Fruit fly (Drosophila melanogaster) whole organism, embryonic: ENCODE measurements around the gene CG46311.

Source experiments
- CG10431 ChIP-seq: fragments of 200-800 bp; sonication (Bioruptor generic); optimal IDR thresholded peaks from 3 replicates; lab custom pipeline; 2018; ENCODE audit warnings: missing biosample characterization, mild to moderate bottlenecking, missing genetic modification characterization
- CG10543 ChIP-seq: fragments of 200-800 bp; sonication (Bioruptor generic); optimal IDR thresholded peaks from 3 replicates; lab custom pipeline; 2017; ENCODE audit warnings: missing biosample characterization, mild to moderate bottlenecking, missing genetic modification characterization, moderate library complexity
- CG12769 ChIP-seq: fragments of 200-800 bp; sonication (Bioruptor generic); optimal IDR thresholded peaks from 2 replicates; lab custom pipeline; 2019; ENCODE audit warnings: missing biosample characterization, mild to moderate bottlenecking, missing genetic modification characterization, moderate library complexity
- CG13296 ChIP-seq: fragments of 200-800 bp; sonication (Bioruptor generic); optimal IDR thresholded peaks from 3 replicates; lab custom pipeline; 2018; ENCODE audit warnings: missing biosample characterization, mild to moderate bottlenecking, missing genetic modification characterization
- CG13424 ChIP-seq: fragments of 200-800 bp; sonication (Bioruptor generic); optimal IDR thresholded peaks from 2 replicates; lab custom pipeline; 2019; ENCODE audit warnings: missing biosample characterization, mild to moderate bottlenecking, missing genetic modification characterization, moderate library complexity
- CG15514 ChIP-seq: fragments of 200-800 bp; sonication (Bioruptor generic); optimal IDR thresholded peaks from 3 replicates; lab custom pipeline; 2017; ENCODE audit warnings: missing biosample characterization, missing genetic modification characterization, mild to moderate bottlenecking, moderate library complexity, missing genetic modification reagents
- CG17829 ChIP-seq: fragments of 200-800 bp; optimal IDR thresholded peaks from 2 replicates; lab custom pipeline; 2019; ENCODE audit warnings: missing biosample characterization, mild to moderate bottlenecking, missing genetic modification characterization, moderate library complexity
- CG18599 ChIP-seq: fragments of 200-800 bp; sonication (Bioruptor generic); optimal IDR thresholded peaks from 3 replicates; lab custom pipeline; 2017; ENCODE audit warnings: missing biosample characterization, missing genetic modification characterization, mild to moderate bottlenecking, moderate library complexity, missing genetic modification reagents
- CG2120 ChIP-seq: fragments of 200-800 bp; sonication (Bioruptor generic); optimal IDR thresholded peaks from 3 replicates; lab custom pipeline; 2016; ENCODE audit warnings: missing biosample characterization, missing genetic modification characterization
- CG2129 ChIP-seq: fragments of 200-800 bp; sonication (Bioruptor generic); IDR thresholded peaks from 2 replicates; pipeline ENCODE4 v1.3.6; 2022; ENCODE audit warnings: missing biosample characterization, missing genetic modification characterization; ENCODE audit not compliant: partially characterized antibody
- CG3281 ChIP-seq: fragments of 200-800 bp; sonication (Bioruptor generic); optimal IDR thresholded peaks from 3 replicates; lab custom pipeline; 2017; ENCODE audit warnings: missing biosample characterization, mild to moderate bottlenecking, missing genetic modification characterization
- CG5180 ChIP-seq: fragments of 200-800 bp; sonication (Bioruptor generic); optimal IDR thresholded peaks from 3 replicates; lab custom pipeline; 2017; ENCODE audit warnings: missing biosample characterization, missing genetic modification characterization, mild to moderate bottlenecking, moderate library complexity, missing genetic modification reagents
- CG5953 ChIP-seq: fragments of 200-800 bp; sonication (Bioruptor generic); IDR thresholded peaks from 2 replicates; pipeline ENCODE4 v1.3.6; 2022; ENCODE audit warnings: missing biosample characterization, missing genetic modification characterization
- CG6254 ChIP-seq: fragments of 200-800 bp; sonication (Bioruptor generic); optimal IDR thresholded peaks from 3 replicates; lab custom pipeline; 2017; ENCODE audit warnings: mild to moderate bottlenecking, missing biosample characterization, missing genetic modification reagents, missing genetic modification characterization
- CG6683 ChIP-seq: fragments of 200-800 bp; sonication (Bioruptor generic); optimal IDR thresholded peaks from 2 replicates; lab custom pipeline; 2017; ENCODE audit warnings: missing biosample characterization, mild to moderate bottlenecking, missing genetic modification characterization, missing genetic modification reagents
- CG6689 ChIP-seq: fragments of 200-800 bp; sonication (Bioruptor generic); IDR thresholded peaks from 2 replicates; pipeline ENCODE4 v1.3.6; 2022; ENCODE audit warnings: missing biosample characterization, missing genetic modification characterization
- CG7963 ChIP-seq: fragments of 200-800 bp; sonication (Bioruptor generic); IDR thresholded peaks from 3 replicates; pipeline ENCODE4 v1.3.6; 2022; ENCODE audit warnings: missing biosample characterization, missing genetic modification characterization; ENCODE audit not compliant: partially characterized antibody
- CG9609 ChIP-seq: fragments of 200-800 bp; sonication (Bioruptor generic); optimal IDR thresholded peaks from 3 replicates; lab custom pipeline; 2016; ENCODE audit warnings: missing biosample characterization, missing genetic modification characterization
- CkIIα-i1 ChIP-seq: fragments of 200-800 bp; sonication (Bioruptor generic); IDR thresholded peaks from 2 replicates; pipeline ENCODE4 v1.3.6; 2022; ENCODE audit warnings: missing biosample characterization, missing genetic modification characterization
- E2f1 ChIP-seq: fragments of 200-800 bp; sonication (Bioruptor generic); IDR thresholded peaks from 2 replicates; pipeline ENCODE4 v1.3.6; 2022; ENCODE audit warnings: missing biosample characterization, missing genetic modification characterization
- H15 ChIP-seq: fragments of 200-800 bp; sonication (Bioruptor generic); IDR thresholded peaks from 3 replicates; pipeline ENCODE4 v1.3.6; 2022; ENCODE audit warnings: missing biosample characterization, missing genetic modification characterization
- Hey ChIP-seq: fragments of 200-800 bp; sonication (Bioruptor generic); optimal IDR thresholded peaks from 3 replicates; lab custom pipeline; 2018; ENCODE audit warnings: missing biosample characterization, mild to moderate bottlenecking, missing genetic modification characterization
- Mad ChIP-seq: fragments of 200-800 bp; sonication (Bioruptor generic); optimal IDR thresholded peaks from 2 replicates; lab custom pipeline; 2016; ENCODE audit warnings: missing biosample characterization, missing genetic modification characterization
- NC2β ChIP-seq: fragments of 200-800 bp; sonication (Bioruptor generic); optimal IDR thresholded peaks from 2 replicates; lab custom pipeline; 2016; ENCODE audit warnings: missing biosample characterization, missing genetic modification characterization
- NFAT ChIP-seq: fragments of 200-800 bp; sonication (Bioruptor generic); IDR thresholded peaks from 2 replicates; pipeline ENCODE4 v1.3.6; 2022; ENCODE audit warnings: missing biosample characterization, missing genetic modification characterization
- PHDP ChIP-seq: fragments of 200-800 bp; sonication (Bioruptor generic); optimal IDR thresholded peaks from 3 replicates; lab custom pipeline; 2018; ENCODE audit warnings: missing biosample characterization, mild to moderate bottlenecking, missing genetic modification characterization, moderate library complexity
- Ptx1 ChIP-seq: fragments of 200-800 bp; sonication (Bioruptor generic); IDR thresholded peaks from 2 replicates; pipeline ENCODE4 v1.3.6; 2022; ENCODE audit warnings: missing biosample characterization, missing genetic modification characterization
- Scr ChIP-seq: fragments of 200-800 bp; sonication (Bioruptor generic); IDR thresholded peaks from 2 replicates; pipeline ENCODE4 v1.3.6; 2022; ENCODE audit warnings: missing biosample characterization, missing genetic modification characterization; ENCODE audit not compliant: partially characterized antibody
- Sox100B ChIP-seq: fragments of 200-800 bp; sonication (Bioruptor generic); optimal IDR thresholded peaks from 3 replicates; lab custom pipeline; 2018; ENCODE audit warnings: missing biosample characterization, mild to moderate bottlenecking, missing genetic modification characterization
- Sox102F ChIP-seq: fragments of 200-800 bp; sonication (Bioruptor generic); optimal IDR thresholded peaks from 2 replicates; lab custom pipeline; 2018; ENCODE audit warnings: missing biosample characterization, mild to moderate bottlenecking, missing genetic modification characterization, moderate library complexity
- Spps ChIP-seq: fragments of 200-800 bp; sonication (Bioruptor generic); optimal IDR thresholded peaks from 2 replicates; lab custom pipeline; 2018; ENCODE audit warnings: missing biosample characterization, mild to moderate bottlenecking, missing genetic modification characterization
- Trl ChIP-seq, 3 experiments: fragments of >200 bp in 2 of 3; fragments of 200-800 bp in 1 of 3; sonication (Bioruptor generic) in 1 of 3; optimal IDR thresholded peaks; 2 replicates in 1 of 3; 3 replicates in 2 of 3; lab custom pipeline; 2016 to 2017; ENCODE audit warnings: missing biosample characterization in 1 of 3, missing genetic modification characterization in 1 of 3
- YL-1 ChIP-seq: fragments of 200-800 bp; sonication (Bioruptor generic); optimal IDR thresholded peaks from 3 replicates; lab custom pipeline; 2017; ENCODE audit warnings: missing biosample characterization, mild to moderate bottlenecking, missing genetic modification characterization
- bsh ChIP-seq, 2 experiments: fragments of 200-800 bp; sonication (Bioruptor generic); optimal IDR thresholded peaks; 2 replicates each; lab custom pipeline; 2017 to 2018; ENCODE audit warnings: mild to moderate bottlenecking in 2 of 2, missing biosample characterization in 2 of 2, missing genetic modification characterization in 2 of 2, moderate library complexity in 1 of 2
- cato ChIP-seq: fragments of 200-800 bp; sonication (Bioruptor generic); optimal IDR thresholded peaks from 2 replicates; lab custom pipeline; 2016; ENCODE audit warnings: missing biosample characterization, missing genetic modification characterization, borderline replicate concordance
- caup ChIP-seq: fragments of 200-800 bp; sonication (Bioruptor generic); optimal IDR thresholded peaks from 3 replicates; lab custom pipeline; 2017; ENCODE audit warnings: missing biosample characterization, mild to moderate bottlenecking, missing genetic modification characterization, moderate library complexity; ENCODE audit not compliant: severe bottlenecking
- disco-r ChIP-seq: fragments of 200-800 bp; sonication (Bioruptor generic); optimal IDR thresholded peaks from 2 replicates; lab custom pipeline; 2016; ENCODE audit warnings: missing biosample characterization, missing genetic modification characterization
- hkb ChIP-seq, 2 experiments: fragments of 200-800 bp in 1 of 2; fragments of >200 bp in 1 of 2; sonication (Bioruptor generic) in 1 of 2; IDR thresholded peaks in 1 of 2; optimal IDR thresholded peaks in 1 of 2; 2 replicates each; pipeline versions ENCODE4 v1.3.6 to Lab custom; 2017 to 2022; ENCODE audit warnings: missing biosample characterization in 1 of 2, missing genetic modification characterization in 1 of 2
- ind ChIP-seq: fragments of 200-800 bp; sonication (Bioruptor generic); optimal IDR thresholded peaks from 3 replicates; lab custom pipeline; 2016; ENCODE audit warnings: missing biosample characterization, missing genetic modification characterization
- kni ChIP-seq: fragments of 200-800 bp; sonication (Bioruptor generic); optimal IDR thresholded peaks from 3 replicates; lab custom pipeline; 2017; ENCODE audit warnings: mild to moderate bottlenecking, missing biosample characterization, missing genetic modification reagents, missing genetic modification characterization
- lilli ChIP-seq: fragments of 200-800 bp; sonication (Bioruptor generic); optimal IDR thresholded peaks from 3 replicates; lab custom pipeline; 2016; ENCODE audit warnings: missing biosample characterization, missing genetic modification characterization
- nerfin-2 ChIP-seq: fragments of 200-800 bp; sonication (Bioruptor generic); IDR thresholded peaks from 2 replicates; pipeline ENCODE4 v1.3.6; 2022; ENCODE audit warnings: missing biosample characterization, missing genetic modification characterization; ENCODE audit not compliant: partially characterized antibody
- odd ChIP-seq: fragments of 200-800 bp; sonication (Bioruptor generic); optimal IDR thresholded peaks from 2 replicates; lab custom pipeline; 2017; ENCODE audit warnings: missing biosample characterization, mild to moderate bottlenecking, missing genetic modification characterization
- onecut ChIP-seq: fragments of 200-800 bp; sonication (Bioruptor generic); IDR thresholded peaks from 2 replicates; pipeline ENCODE4 v1.3.6; 2022; ENCODE audit warnings: missing biosample characterization, missing genetic modification characterization
- org-1 ChIP-seq: fragments of 200-800 bp; sonication (Bioruptor generic); optimal IDR thresholded peaks from 2 replicates; lab custom pipeline; 2017; ENCODE audit warnings: missing biosample characterization, missing genetic modification characterization
- pzg ChIP-seq: fragments of 200-800 bp; sonication (Bioruptor generic); optimal IDR thresholded peaks from 3 replicates; lab custom pipeline; 2018; ENCODE audit warnings: missing biosample characterization, mild to moderate bottlenecking, missing genetic modification characterization, moderate library complexity
- rib ChIP-seq: fragments of 200-800 bp; sonication (Bioruptor generic); IDR thresholded peaks from 2 replicates; pipeline ENCODE4 v1.3.6; 2022; ENCODE audit warnings: missing biosample characterization, missing genetic modification characterization
- trh ChIP-seq: fragments of 200-800 bp; sonication (Bioruptor generic); optimal IDR thresholded peaks from 2 replicates; lab custom pipeline; 2016; ENCODE audit warnings: missing biosample characterization, missing genetic modification characterization
- usp ChIP-seq: fragments of >200 bp; optimal IDR thresholded peaks from 2 replicates; lab custom pipeline; 2017; ENCODE audit warnings: missing biosample characterization, missing genetic modification characterization

The CG46311 gene

DNA sequence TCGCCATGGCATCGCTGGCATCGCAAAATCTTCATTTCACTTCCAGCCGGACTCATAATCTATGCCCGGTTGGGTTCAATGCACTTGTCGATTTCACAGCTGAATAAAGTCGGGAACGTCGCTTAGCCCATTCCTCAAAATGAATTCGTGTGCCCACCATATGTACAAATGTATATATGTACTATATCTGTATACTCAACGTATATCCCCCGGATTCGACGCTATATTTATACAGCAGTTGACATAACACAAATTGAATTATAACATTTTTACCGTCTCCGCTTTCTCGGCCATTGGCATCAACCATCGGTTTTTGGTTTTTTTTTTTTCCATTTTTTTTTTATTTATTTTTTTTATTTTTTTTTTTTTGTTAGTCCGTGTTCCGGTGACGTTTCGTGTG, 6.6 kb downstream of the CG46311 start (continued):
- TF ChIP-seq CG12769 (tag; lab: Kevin White, UChicago) (peak; percentile 48), onecut (no peak), CG10431 (GFP tag; lab: Kevin White, UChicago) (no peak), rib (no peak), CG3281 (GFP tag; lab: Kevin White, UChicago) (peak; percentile 22), CG7963 (GFP tag; lab: Robert Waterston, UW) (no peak), lilli (GFP tag; lab: Kevin White, UChicago) (no peak), CG17829 (tag; lab: Kevin White, UChicago) (no peak), nerfin-2 (GFP tag; lab: Robert Waterston, UW) (no peak), kni (peak; percentile 45), usp (GFP tag; lab: Kevin White, UChicago) (no peak), trh (GFP tag; lab: Kevin White, UChicago) (no peak), CG18599 (peak; percentile 61), hkb (optimal IDR thresholded peaks at IDR 0.05; lab: Kevin White, UChicago) (no peak), hkb (GFP tag; IDR thresholded peaks at IDR 0.05; lab: Robert Waterston, UW) (0 out of 2 replicates have a peak, but pooled peaks have one; percentile 28), CG13296 (GFP tag; lab: Kevin White, UChicago) (peak; percentile 22), Sox100B (peak; percentile 10), Spps (tag; lab: Kevin White, UChicago) (no peak), NFAT (GFP tag; lab: Robert Waterston, UW) (no peak), CG2120 (GFP tag; lab: Kevin White, UChicago) (peak; percentile 10), Ptx1 (GFP tag; lab: Robert Waterston, UW) (no peak), Mad (no peak), org-1 (GFP tag; lab: Kevin White, UChicago) (no peak), YL-1 (no peak), ind (no peak), CG5180 (GFP tag; lab: Kevin White, UChicago) (peak; percentile 10), CG6689 (no peak), pzg (no peak), odd (GFP tag; lab: Kevin White, UChicago) (peak; percentile 7), Sox102F (peak; percentile 6), CG13424 (tag; lab: Kevin White, UChicago) (peak; percentile 15), CG6254 (no peak), E2f1 (GFP tag; lab: Robert Waterston, UW) (no peak), Scr (GFP tag; lab: Robert Waterston, UW) (no peak), CG10543 (GFP tag; lab: Kevin White, UChicago) (peak; percentile 44), CG15514 (GFP tag; lab: Kevin White, UChicago) (peak; percentile 34), CG9609 (GFP tag; lab: Kevin White, UChicago) (no peak), CG2129 (no peak), bsh (GFP tag; optimal IDR thresholded peaks at IDR 0.05; lab: Kevin White, UChicago) (peak in 1 of 2 experiments; percentile 32), NC2β (GFP tag; lab: Kevin White, UChicago) (no peak), PHDP (tag; lab: Kevin White, UChicago) (peak; percentile 17), H15 (GFP tag; lab: Robert Waterston, UW) (no peak), CG5953 (GFP tag; lab: Robert Waterston, UW) (0 out of 2 replicates have a peak, but pooled peaks have one; percentile 13), cato (GFP tag; lab: Kevin White, UChicago) (no peak), Trl (optimal IDR thresholded peaks at IDR 0.05; lab: Kevin White, UChicago) (no peak), Trl (GFP tag; optimal IDR thresholded peaks at IDR 0.05; lab: Kevin White, UChicago) (no peak), CG6683 (GFP tag; lab: Kevin White, UChicago) (peak; percentile 13), CkIIα-i1 (no peak), disco-r (GFP tag; lab: Kevin White, UChicago) (no peak), caup (GFP tag; lab: Kevin White, UChicago) (peak; percentile 33), Hey (tag; lab: Kevin White, UChicago) (no peak)
